Worm (Caenorhabditis elegans): Measurements from ENCODE around the gene F48F5.6.

The F48F5.6 gene

DNA sequence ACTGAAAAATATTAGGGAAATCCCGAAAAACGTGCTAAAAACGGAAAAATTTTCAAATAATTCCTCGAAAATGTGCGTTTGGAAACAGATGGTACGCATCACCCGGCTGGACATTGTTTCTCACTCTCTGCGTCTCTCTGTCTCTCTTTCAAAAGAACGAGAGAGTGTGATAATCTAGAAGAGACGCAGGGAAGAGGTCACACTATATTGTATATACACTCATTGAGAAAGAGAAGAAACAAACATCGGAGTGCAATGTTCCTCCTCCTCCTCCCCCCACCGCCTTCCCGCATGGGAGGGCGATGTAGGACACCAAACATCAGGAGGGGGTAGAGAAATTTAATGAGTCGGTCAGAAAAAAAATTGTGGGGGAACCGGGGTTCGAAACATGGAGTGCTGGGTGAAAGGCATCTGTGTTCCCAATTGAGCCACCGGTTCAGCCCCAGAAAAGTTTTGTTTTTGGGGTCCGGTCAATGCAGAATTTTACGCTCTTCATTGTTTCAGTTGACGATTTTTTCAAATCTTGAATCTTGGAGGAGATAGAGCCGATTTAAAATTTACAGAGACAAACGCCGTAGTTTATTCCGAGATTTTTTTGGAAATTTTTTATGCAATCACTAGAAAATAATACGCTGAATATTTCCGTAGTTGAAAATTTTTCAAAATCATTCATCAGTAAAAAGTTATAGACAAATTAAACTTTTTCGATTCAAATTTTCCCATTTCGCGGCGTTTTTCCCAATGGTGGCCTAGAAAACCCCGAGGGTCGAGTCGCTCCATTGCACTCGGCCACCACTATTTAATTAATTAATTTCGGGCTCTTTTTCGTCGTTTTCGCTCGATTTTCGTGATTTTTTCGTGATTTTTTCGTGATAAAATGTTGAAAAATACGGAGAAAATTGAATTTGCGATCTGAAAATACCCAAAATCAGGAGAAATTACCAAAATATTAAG, 28.5 kb downstream of the F48F5.6 start (continued):
- TF ChIP-seq F49E8.2 (tag; optimal IDR thresholded peaks at IDR 0.05; ENCODE audit: insufficient read depth), result no peak
- TF ChIP-seq Y79H2A.3 (GFP tag; conservative IDR thresholded peaks at IDR 0.05), result no peak
- TF ChIP-seq cebp-2 (GFP tag; IDR thresholded peaks at IDR 0.05), result no peak
- no peak for TF ChIP-seq akir-1 (GFP tag; optimal IDR thresholded peaks at IDR 0.05)
- TF ChIP-seq rpc-1 (optimal IDR thresholded peaks at IDR 0.05), result no peak
- TF ChIP-seq rpc-1 (tag; optimal IDR thresholded peaks at IDR 0.05), result no peak
- no peak for TF ChIP-seq ztf-22 (GFP tag; optimal IDR thresholded peaks at IDR 0.05)
- no peak for TF ChIP-seq bed-2 (GFP tag; IDR thresholded peaks at IDR 0.05)
- peak; percentile 41 for TF ChIP-seq mcd-1 (GFP tag; IDR thresholded peaks at IDR 0.05)
- TF ChIP-seq nhr-80 (tag; optimal IDR thresholded peaks at IDR 0.05), result peak; percentile 37
- TF ChIP-seq Y95B8A.8 (GFP tag; IDR thresholded peaks at IDR 0.05), result no peak
- no peak for TF ChIP-seq attf-5 (GFP tag; optimal IDR thresholded peaks at IDR 0.05)
- no peak for TF ChIP-seq ztf-3 (GFP tag; optimal IDR thresholded peaks at IDR 0.05)
- peak; percentile 46 for TF ChIP-seq dpl-1 (GFP tag; optimal IDR thresholded peaks at IDR 0.05)
- TF ChIP-seq C17E4.6 (GFP tag; IDR thresholded peaks at IDR 0.05), result no peak
- no peak for TF ChIP-seq zim-3 (tag; optimal IDR thresholded peaks at IDR 0.05)
- TF ChIP-seq B0019.2 (GFP tag; conservative IDR thresholded peaks at IDR 0.05), result no peak
- TF ChIP-seq ceh-27 (GFP tag; optimal IDR thresholded peaks at IDR 0.05), result peak; percentile 64
- peak; percentile 66; the same call in 1 of the 2 replicates for TF ChIP-seq hmg-1.2 (GFP tag; IDR thresholded peaks at IDR 0.05)
- no peak for TF ChIP-seq cebp-1 (GFP tag; IDR thresholded peaks at IDR 0.05)
- peak; percentile 33 for TF ChIP-seq cebp-1 (tag; optimal IDR thresholded peaks at IDR 0.05)
- TF ChIP-seq snpc-1.1 (tag; optimal IDR thresholded peaks at IDR 0.05; ENCODE audit: insufficient read depth), result no peak
- no peak for TF ChIP-seq pha-4 (tag; optimal IDR thresholded peaks at IDR 0.05)
- TF ChIP-seq tbx-9 (tag; optimal IDR thresholded peaks at IDR 0.05; ENCODE audit: borderline replicate concordance), result no peak
- TF ChIP-seq nfya-1 (tag; optimal IDR thresholded peaks at IDR 0.05; ENCODE audit: borderline replicate concordance, insufficient read depth), result no peak
- TF ChIP-seq Y56A3A.18 (GFP tag; IDR thresholded peaks at IDR 0.05), result no peak
- TF ChIP-seq snpc-4 (GFP tag; optimal IDR thresholded peaks at IDR 0.05), result no peak
- TF ChIP-seq snpc-4 (tag; optimal IDR thresholded peaks at IDR 0.05), result no peak
- peak; percentile 20 for TF ChIP-seq ztf-26 (tag; optimal IDR thresholded peaks at IDR 0.05)

DNA sequence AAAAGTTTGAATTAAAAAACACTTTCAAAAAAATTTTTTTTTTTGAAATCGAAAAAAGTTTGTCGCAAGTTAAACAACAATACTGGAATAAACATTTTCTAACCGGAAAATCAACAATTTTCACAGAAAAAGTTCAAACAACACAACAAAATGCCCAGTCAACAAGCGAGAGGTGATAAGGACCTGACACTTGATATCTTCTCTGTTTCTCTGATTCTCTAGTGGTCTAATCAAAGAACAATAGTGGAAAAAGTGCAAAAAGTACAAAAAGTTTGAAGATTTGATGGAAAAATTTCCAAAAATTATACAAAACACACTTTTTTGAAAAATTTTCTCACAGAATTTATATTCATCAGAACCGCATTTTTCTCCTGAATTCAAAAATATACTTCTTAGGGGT, 29.6 kb downstream of the F48F5.6 start:
- TF ChIP-seq nhr-80 (tag; optimal IDR thresholded peaks at IDR 0.05) (peak; percentile 29), B0019.2 (GFP tag; conservative IDR thresholded peaks at IDR 0.05) (no peak)

DNA sequence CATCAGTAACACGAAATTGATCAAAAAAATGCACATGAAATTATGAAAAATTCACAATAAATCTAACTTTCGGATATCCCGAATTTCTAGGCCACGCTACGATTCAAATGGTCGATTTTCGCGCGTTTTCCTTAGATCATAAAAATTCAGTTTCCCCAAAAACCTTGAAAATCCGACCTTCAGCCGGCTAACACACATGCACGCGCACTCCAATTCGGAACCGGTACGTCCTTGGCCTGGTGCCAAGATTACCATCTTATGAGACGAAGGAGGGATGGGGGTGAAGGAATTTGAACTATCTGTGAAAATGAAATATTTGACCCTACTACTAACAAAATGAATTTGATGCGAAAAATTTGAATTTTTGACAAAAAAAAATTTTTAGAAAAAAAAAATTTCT, 30.2 kb downstream of the F48F5.6 start:
- TF ChIP-seq madf-6 (GFP tag; IDR thresholded peaks at IDR 0.05) (no peak), chd-7 (tag; optimal IDR thresholded peaks at IDR 0.05) (no peak), rpc-1 (optimal IDR thresholded peaks at IDR 0.05) (no peak), rpc-1 (tag; optimal IDR thresholded peaks at IDR 0.05) (no peak), attf-5 (GFP tag; optimal IDR thresholded peaks at IDR 0.05) (no peak)

DNA sequence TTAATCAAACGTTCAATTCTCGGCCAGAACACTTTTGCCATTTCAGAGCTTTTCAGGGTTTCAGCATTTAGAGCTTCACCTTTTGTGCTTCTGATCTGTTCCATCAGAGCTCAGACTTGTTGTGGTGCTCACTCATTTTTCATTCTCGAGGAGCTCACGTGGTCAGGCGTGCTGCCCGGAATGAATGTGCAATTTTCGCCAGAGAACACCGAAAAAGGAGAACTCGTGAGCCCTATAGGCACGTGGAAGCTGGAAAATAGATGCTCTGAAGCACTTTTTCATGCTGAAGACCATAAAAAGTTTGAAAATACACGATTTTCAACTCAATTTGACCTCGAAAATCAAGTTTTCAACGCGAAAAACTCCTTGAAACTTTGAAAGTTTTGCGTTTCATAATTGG, 33.3 kb downstream of the F48F5.6 start:
- TF ChIP-seq D2030.7 (GFP tag; IDR thresholded peaks at IDR 0.05), result no peak
- 0 out of 2 replicates have a peak, but pooled peaks have one; percentile 37 for TF ChIP-seq Y95B8A.8 (GFP tag; IDR thresholded peaks at IDR 0.05)
- TF ChIP-seq cebp-1 (GFP tag; IDR thresholded peaks at IDR 0.05), result no peak
- peak; percentile 7 for TF ChIP-seq cebp-1 (tag; optimal IDR thresholded peaks at IDR 0.05)
- TF ChIP-seq snpc-1.1 (tag; optimal IDR thresholded peaks at IDR 0.05; ENCODE audit: insufficient read depth), result no peak
- TF ChIP-seq ztf-28 (GFP tag; IDR thresholded peaks at IDR 0.05), result no peak
